Worm (Caenorhabditis elegans) whole organism, L4 larva: Measurements from ENCODE around the gene fbxb-71.

Experiments used
- T26A8.4 ChIP-seq: fragments of 200-800 bp; sonication (Bioruptor generic); IDR thresholded peaks from 2 replicates; pipeline ENCODE4 v1.3.6; 2022; ENCODE audit warnings: missing genetic modification characterization, missing compliant biosample characterization
- ama-1 ChIP-seq: fragments of 150-350 bp; optimal IDR thresholded peaks from 2 replicates; lab custom pipeline; 2014; ENCODE audit warnings: inconsistent platforms, mixed read lengths
- ceh-28 ChIP-seq: fragments of 150-350 bp; optimal IDR thresholded peaks from 2 replicates; lab custom pipeline; 2014; ENCODE audit warnings: missing biosample characterization, missing genetic modification reagents, missing genetic modification characterization
- hif-1 ChIP-seq, 2 experiments: sonication (generic microtip); optimal IDR thresholded peaks; 2 replicates each; lab custom pipeline; 2016 to 2017; ENCODE audit warnings: missing compliant biosample characterization in 2 of 2, missing genetic modification characterization in 2 of 2, missing genetic modification reagents in 2 of 2, missing genotype in 2 of 2, mild to moderate bottlenecking in 1 of 2
- hlh-11 ChIP-seq: fragments of 200-800 bp; sonication (Bioruptor generic); optimal IDR thresholded peaks from 2 replicates; lab custom pipeline; 2018; ENCODE audit warnings: mild to moderate bottlenecking, missing genetic modification characterization, missing compliant biosample characterization
- mdl-1 ChIP-seq, 2 experiments: fragments of 150-350 bp in 1 of 2; sonication (generic microtip) in 1 of 2; optimal IDR thresholded peaks; 2 replicates each; lab custom pipeline; 2014 to 2017; ENCODE audit warnings: missing biosample characterization in 2 of 2, missing genetic modification characterization in 2 of 2
- pha-4 ChIP-seq, 2 experiments: fragments of 150-350 bp in 1 of 2; fragments of 200-800 bp in 1 of 2; sonication (Bioruptor generic) in 1 of 2; IDR thresholded peaks in 1 of 2; optimal IDR thresholded peaks in 1 of 2; 2 replicates each; pipeline versions ENCODE4 v1.3.6 to Lab custom; 2014 to 2022; ENCODE audit warnings: missing genetic modification characterization in 2 of 2, missing genetic modification reagents in 2 of 2, missing biosample characterization in 1 of 2, missing compliant biosample characterization in 1 of 2
- snpc-4 ChIP-seq: fragments of 150-350 bp; optimal IDR thresholded peaks from 2 replicates; lab custom pipeline; 2014; ENCODE audit warnings: missing biosample characterization, missing genetic modification characterization
- tra-1 ChIP-seq: fragments of 200-800 bp; sonication (Bioruptor generic); IDR thresholded peaks from 2 replicates; pipeline ENCODE4 v1.3.6; 2022; ENCODE audit warnings: missing genetic modification reagents, missing genetic modification characterization, missing compliant biosample characterization
- unc-130 ChIP-seq: sonication (generic microtip); optimal IDR thresholded peaks from 2 replicates; lab custom pipeline; 2016; ENCODE audit warnings: missing genetic modification reagents, missing genetic modification characterization, missing compliant biosample characterization
- zip-11 ChIP-seq: fragments of 200-800 bp; sonication (Bioruptor generic); IDR thresholded peaks from 2 replicates; pipeline ENCODE4 v1.3.6; 2022; ENCODE audit warnings: missing genetic modification characterization, missing compliant biosample characterization
- ztf-7 ChIP-seq: fragments of 150-350 bp; optimal IDR thresholded peaks from 2 replicates; lab custom pipeline; 2014; ENCODE audit warnings: missing biosample characterization, missing genetic modification characterization

ce11 chrX:3285448-3285847 is 22.7 kb downstream of the fbxb-71 start:
- TF ChIP-seq hlh-11 (tag; lab: Kevin White, UChicago) = peak; percentile 58
- no peak for TF ChIP-seq tra-1 (GFP tag; lab: Robert Waterston, UW)
- no peak for TF ChIP-seq ama-1 (lab: Kevin White, UChicago)
- no peak for TF ChIP-seq unc-130 (GFP tag; lab: Kevin White, UChicago)
- no peak for TF ChIP-seq pha-4 (GFP tag; IDR thresholded peaks at IDR 0.05; lab: Robert Waterston, UW)
- TF ChIP-seq pha-4 (tag; optimal IDR thresholded peaks at IDR 0.05; lab: Kevin White, UChicago) = no peak
- no peak for TF ChIP-seq snpc-4 (tag; lab: Kevin White, UChicago)
- TF ChIP-seq zip-11 (GFP tag; lab: Robert Waterston, UW) = no peak
- TF ChIP-seq mdl-1 (tag; optimal IDR thresholded peaks at IDR 0.05; lab: Kevin White, UChicago) = peak in 1 of 2 experiments; percentile 43
- TF ChIP-seq hif-1 (tag; optimal IDR thresholded peaks at IDR 0.05; lab: Kevin White, UChicago) = no peak
- no peak for TF ChIP-seq ceh-28
- TF ChIP-seq T26A8.4 (GFP tag; lab: Robert Waterston, UW) = no peak
- no peak for TF ChIP-seq ztf-7
